Worm (Caenorhabditis elegans) whole organism, late embryonic: ENCODE measurements around the gene Y38H6C.16.

ENCODE experiments used
- F13H6.1 ChIP-seq: sonication (generic microtip); optimal IDR thresholded peaks from 2 replicates; lab custom pipeline; 2016; ENCODE audit warnings: missing genetic modification characterization, missing compliant biosample characterization
- Y22D7AL.16 ChIP-seq: sonication (generic microtip); optimal IDR thresholded peaks from 2 replicates; lab custom pipeline; 2016; ENCODE audit warnings: missing genetic modification characterization, missing compliant biosample characterization
- ahr-1 ChIP-seq: sonication (generic microtip); optimal IDR thresholded peaks from 2 replicates; lab custom pipeline; 2016; ENCODE audit warnings: missing genetic modification characterization, missing compliant biosample characterization
- ceh-14 ChIP-seq: sonication (generic microtip); optimal IDR thresholded peaks from 2 replicates; lab custom pipeline; 2016; ENCODE audit warnings: missing genotype, missing genetic modification characterization, missing compliant biosample characterization
- ceh-31 ChIP-seq: sonication (generic microtip); optimal IDR thresholded peaks from 2 replicates; lab custom pipeline; 2016; ENCODE audit warnings: missing genetic modification characterization, missing compliant biosample characterization
- ceh-6 ChIP-seq: fragments of 200-800 bp; sonication (Bioruptor generic); optimal IDR thresholded peaks from 2 replicates; lab custom pipeline; 2018; ENCODE audit warnings: mild to moderate bottlenecking, missing genetic modification characterization, missing compliant biosample characterization
- dmd-4 ChIP-seq: sonication (generic microtip); optimal IDR thresholded peaks from 2 replicates; lab custom pipeline; 2016; ENCODE audit warnings: borderline replicate concordance, missing genetic modification characterization, missing compliant biosample characterization
- elt-2 ChIP-seq: sonication (generic microtip); optimal IDR thresholded peaks from 2 replicates; lab custom pipeline; 2016; ENCODE audit warnings: missing genetic modification reagents, missing genetic modification characterization, missing compliant biosample characterization
- elt-4 ChIP-seq: sonication (generic microtip); optimal IDR thresholded peaks from 2 replicates; lab custom pipeline; 2016; ENCODE audit warnings: missing genetic modification characterization, missing compliant biosample characterization
- ets-4 ChIP-seq: sonication (generic microtip); optimal IDR thresholded peaks from 2 replicates; lab custom pipeline; 2016; ENCODE audit warnings: missing genetic modification characterization, missing compliant biosample characterization
- fax-1 ChIP-seq: sonication (generic microtip); optimal IDR thresholded peaks from 2 replicates; lab custom pipeline; 2016; ENCODE audit warnings: missing genotype, missing genetic modification characterization, missing compliant biosample characterization
- fkh-10 ChIP-seq: fragments of 150-350 bp; optimal IDR thresholded peaks from 2 replicates; lab custom pipeline; 2014; ENCODE audit warnings: missing biosample characterization, missing genetic modification reagents, missing genetic modification characterization
- fkh-6 ChIP-seq: sonication (generic microtip); optimal IDR thresholded peaks from 2 replicates; lab custom pipeline; 2016; ENCODE audit warnings: missing genetic modification characterization, missing compliant biosample characterization
- gmeb-2 ChIP-seq: sonication (generic microtip); optimal IDR thresholded peaks from 2 replicates; lab custom pipeline; 2016; ENCODE audit warnings: missing genetic modification characterization, inconsistent platforms, missing compliant biosample characterization
- hlh-13 ChIP-seq: fragments of 200-800 bp; sonication (Bioruptor generic); optimal IDR thresholded peaks from 2 replicates; lab custom pipeline; 2018; ENCODE audit warnings: mild to moderate bottlenecking, missing genetic modification characterization, missing compliant biosample characterization
- hlh-15 ChIP-seq: sonication (generic microtip); optimal IDR thresholded peaks from 2 replicates; lab custom pipeline; 2016; ENCODE audit warnings: missing genetic modification characterization, missing compliant biosample characterization
- hlh-6 ChIP-seq: sonication (generic microtip); optimal IDR thresholded peaks from 2 replicates; lab custom pipeline; 2016; ENCODE audit warnings: missing genotype, missing genetic modification characterization, missing compliant biosample characterization
- hlh-8 ChIP-seq: sonication (generic microtip); optimal IDR thresholded peaks from 2 replicates; lab custom pipeline; 2016; ENCODE audit warnings: missing genotype, missing genetic modification characterization, missing compliant biosample characterization
- lim-6 ChIP-seq: sonication (generic microtip); optimal IDR thresholded peaks from 2 replicates; lab custom pipeline; 2016; ENCODE audit warnings: missing genetic modification characterization, missing compliant biosample characterization
- madf-2 ChIP-seq: sonication (generic microtip); optimal IDR thresholded peaks from 2 replicates; lab custom pipeline; 2017; ENCODE audit warnings: missing genetic modification characterization, missing compliant biosample characterization
- nhr-232 ChIP-seq: sonication (generic microtip); optimal IDR thresholded peaks from 2 replicates; lab custom pipeline; 2016; ENCODE audit warnings: missing genetic modification characterization, missing compliant biosample characterization
- npax-4 ChIP-seq: sonication (generic microtip); optimal IDR thresholded peaks from 2 replicates; lab custom pipeline; 2016; ENCODE audit warnings: missing genetic modification characterization, missing compliant biosample characterization
- odd-2 ChIP-seq: sonication (generic microtip); optimal IDR thresholded peaks from 2 replicates; lab custom pipeline; 2017; ENCODE audit warnings: antibody characterized with exemption, mild to moderate bottlenecking, missing genetic modification characterization, missing compliant biosample characterization
- pag-3 ChIP-seq: sonication (generic microtip); optimal IDR thresholded peaks from 2 replicates; lab custom pipeline; 2016; ENCODE audit warnings: missing compliant biosample characterization, missing genetic modification characterization, borderline replicate concordance
- pax-1 ChIP-seq: fragments of 150-350 bp; optimal IDR thresholded peaks from 2 replicates; lab custom pipeline; 2014; ENCODE audit warnings: missing biosample characterization, missing genetic modification characterization
- rnt-1 ChIP-seq: sonication (generic microtip); optimal IDR thresholded peaks from 2 replicates; lab custom pipeline; 2016; ENCODE audit warnings: missing genetic modification characterization, missing compliant biosample characterization
- sox-2 ChIP-seq: fragments of 200-800 bp; sonication (Bioruptor generic); IDR thresholded peaks from 2 replicates; pipeline ENCODE4 v1.3.6; 2022; ENCODE audit warnings: missing genetic modification reagents, missing genetic modification characterization, missing compliant biosample characterization
- sox-4 ChIP-seq: sonication (generic microtip); optimal IDR thresholded peaks from 2 replicates; lab custom pipeline; 2017; ENCODE audit warnings: mild to moderate bottlenecking, missing genetic modification characterization, inconsistent platforms, missing compliant biosample characterization
- syd-9 ChIP-seq: sonication (generic microtip); optimal IDR thresholded peaks from 2 replicates; lab custom pipeline; 2016; ENCODE audit warnings: mild to moderate bottlenecking, missing genetic modification characterization, moderate library complexity, missing compliant biosample characterization
- tbx-2 ChIP-seq: sonication (generic microtip); optimal IDR thresholded peaks from 2 replicates; lab custom pipeline; 2016; ENCODE audit warnings: missing genetic modification characterization, missing compliant biosample characterization
- ttx-3 ChIP-seq: sonication (generic microtip); optimal IDR thresholded peaks from 2 replicates; lab custom pipeline; 2016; ENCODE audit warnings: missing genetic modification reagents, missing genetic modification characterization, missing compliant biosample characterization
- unc-42 ChIP-seq: sonication (generic microtip); optimal IDR thresholded peaks from 2 replicates; lab custom pipeline; 2016; ENCODE audit warnings: missing genotype, missing genetic modification characterization, missing compliant biosample characterization
- unc-55 ChIP-seq: sonication (generic microtip); optimal IDR thresholded peaks from 2 replicates; lab custom pipeline; 2017; ENCODE audit warnings: missing biosample characterization, missing genetic modification reagents, missing genetic modification characterization
- unc-86 ChIP-seq: sonication (generic microtip); optimal IDR thresholded peaks from 2 replicates; lab custom pipeline; 2016; ENCODE audit warnings: missing genetic modification characterization, missing compliant biosample characterization
- ztf-16 ChIP-seq: sonication (generic microtip); optimal IDR thresholded peaks from 2 replicates; lab custom pipeline; 2017; ENCODE audit warnings: missing genetic modification characterization, missing compliant biosample characterization

Y38H6C.16 gene

ce11 chrV:20536208-20536607 is 2.9 kb downstream of the Y38H6C.16 start, which contains the start of gene Y38H6C.15:
Y38H6C.15 (minus strand) TSS chrV:20536308.
- TF ChIP-seq ets-4 (no peak), fkh-10 (no peak), unc-42 (tag; lab: Kevin White, UChicago) (no peak)

ce11 chrV:20534072-20534471 is 5.1 kb downstream of the Y38H6C.16 start, which contains the start of gene famh-161:
famh-161 (minus strand) TSS chrV:20534172.
- TF ChIP-seq unc-55 (GFP tag; lab: Kevin White, UChicago) (no peak), Y22D7AL.16 (no peak)

- TF ChIP-seq fkh-6 (no peak), hlh-15 (tag; lab: Kevin White, UChicago) (no peak), unc-42 (tag; lab: Kevin White, UChicago) (no peak), odd-2 (tag; lab: Kevin White, UChicago) (no peak), madf-2 (no peak), pax-1 (no peak), hlh-6 (no peak), ceh-14 (tag; lab: Kevin White, UChicago) (no peak), unc-86 (no peak), ttx-3 (no peak), nhr-232 (no peak), fax-1 (no peak)
Measured at ce11 chrV:20527493-20527892, 11.7 kb downstream of the Y38H6C.16 start, which contains the start of gene Y38H6C.13. Y38H6C.13 (plus strand) TSS chrV:20527793.

ce11 chrV:20525816-20526459 is 13.2 kb downstream of the Y38H6C.16 start, which contains the start of the genes srh-166 and Y38H6C.24:
srh-166 (minus strand) TSS chrV:20525866.
Y38H6C.24 (plus strand) TSS chrV:20526435.
- TF ChIP-seq elt-2 (tag; lab: Kevin White, UChicago): peak; percentile 83
- no peak for TF ChIP-seq elt-4 (tag; lab: Kevin White, UChicago)

ce11 chrV:20522219-20522618 is 16.9 kb downstream of the Y38H6C.16 start, which contains the start of the genes Y38H6C.9 and fbxa-150:
Y38H6C.9 (minus strand) TSS chrV:20522270.
fbxa-150 (plus strand) TSS chrV:20522598.
- TF ChIP-seq lim-6 (tag; lab: Kevin White, UChicago) (no peak), hlh-8 (tag; lab: Kevin White, UChicago) (no peak), unc-42 (tag; lab: Kevin White, UChicago) (no peak), tbx-2 (tag; lab: Kevin White, UChicago) (no peak), syd-9 (no peak), nhr-232 (no peak), F13H6.1 (no peak), madf-2 (no peak), ahr-1 (tag; lab: Kevin White, UChicago) (no peak), sox-4 (tag; lab: Kevin White, UChicago) (no peak), ztf-16 (tag; lab: Kevin White, UChicago) (no peak), pag-3 (tag; lab: Kevin White, UChicago) (no peak), Y22D7AL.16 (no peak), elt-2 (tag; lab: Kevin White, UChicago) (no peak)

ce11 chrV:20518927-20519326 is 20.2 kb downstream of the Y38H6C.16 start, which contains the start of gene Y38H6C.25:
Y38H6C.25 (plus strand) TSS chrV:20519227.
- TF ChIP-seq rnt-1 (no peak), ceh-31 (tag; lab: Kevin White, UChicago) (no peak), sox-2 (GFP tag; lab: Robert Waterston, UW) (no peak), tbx-2 (tag; lab: Kevin White, UChicago) (no peak), gmeb-2 (tag; lab: Kevin White, UChicago) (no peak), nhr-232 (no peak), elt-2 (tag; lab: Kevin White, UChicago) (no peak), dmd-4 (tag; lab: Kevin White, UChicago) (no peak), ahr-1 (tag; lab: Kevin White, UChicago) (no peak), npax-4 (tag; lab: Kevin White, UChicago) (no peak), hlh-13 (GFP tag; lab: Kevin White, UChicago) (no peak), ceh-6 (GFP tag; lab: Kevin White, UChicago) (no peak), Y22D7AL.16 (no peak)
- TF ChIP-seq, all 69 proteins: peak for 0
